Worm (Caenorhabditis elegans): ENCODE results near the gene rpl-38.

Gene rpl-38

ce11 chrV:15497731-15498130 lies 14.2 kb upstream of the rpl-38 start (continued):
- TF ChIP-seq hlh-11 (tag; optimal IDR thresholded peaks at IDR 0.05) (peak; percentile 93), dve-1 (tag; optimal IDR thresholded peaks at IDR 0.05; ENCODE audit: insufficient read depth) (peak; percentile 90), nhr-6 (tag; optimal IDR thresholded peaks at IDR 0.05) (peak; percentile 89), duxl-1 (tag; optimal IDR thresholded peaks at IDR 0.05; ENCODE audit: poor library complexity) (no peak), egl-27 (tag; optimal IDR thresholded peaks at IDR 0.05) (no peak), mes-2 (tag; optimal IDR thresholded peaks at IDR 0.05; ENCODE audit: poor library complexity, severe bottlenecking) (peak; percentile 42), dmd-8 (GFP tag; IDR thresholded peaks at IDR 0.05) (peak; percentile 59; the same call in 1 of the 2 replicates), dpl-1 (GFP tag; optimal IDR thresholded peaks at IDR 0.05) (peak; percentile 37), egl-43 (GFP tag; IDR thresholded peaks at IDR 0.05) (no peak), aha-1 (tag) (no peak), nhr-41 (GFP tag; IDR thresholded peaks at IDR 0.05) (peak; percentile 95), daf-12 (tag; optimal IDR thresholded peaks at IDR 0.05) (no peak), T26A8.4 (GFP tag; IDR thresholded peaks at IDR 0.05) (peak; percentile 57), daf-16 (GFP tag; optimal IDR thresholded peaks at IDR 0.05) (peak in 1 of 2 experiments; percentile 75), daf-16 (tag; optimal IDR thresholded peaks at IDR 0.05) (peak; percentile 98), php-3 (GFP tag; IDR thresholded peaks at IDR 0.05) (peak; percentile 75; the same call in 1 of the 2 replicates), jun-1 (tag; optimal IDR thresholded peaks at IDR 0.05) (peak; percentile 56), rbr-2 (tag; optimal IDR thresholded peaks at IDR 0.05) (peak; percentile 7), D1046.2 (GFP tag; IDR thresholded peaks at IDR 0.05) (0 out of 2 replicates have a peak, but pooled peaks have one; percentile 36), snpc-4 (tag; optimal IDR thresholded peaks at IDR 0.05) (no peak)

ce11 chrV:15498434-15498833 lies 13.5 kb upstream of the rpl-38 start, which contains the start of gene C06B8.7:
C06B8.7 (plus strand) TSS chrV:15498734.
- no peak for TF ChIP-seq F10B5.3 (tag; optimal IDR thresholded peaks at IDR 0.05)
- TF ChIP-seq nhr-237 (tag; optimal IDR thresholded peaks at IDR 0.05) = no peak
- TF ChIP-seq daf-19 (GFP tag; conservative IDR thresholded peaks at IDR 0.05) = no peak
- TF ChIP-seq ztf-11 (tag; optimal IDR thresholded peaks at IDR 0.05) = no peak
- no peak for TF ChIP-seq dmd-8 (GFP tag; IDR thresholded peaks at IDR 0.05)
- no peak for TF ChIP-seq ZK337.2 (GFP tag; IDR thresholded peaks at IDR 0.05)
- TF ChIP-seq rbr-2 (tag; optimal IDR thresholded peaks at IDR 0.05) = no peak
- no peak for TF ChIP-seq lin-38 (GFP tag; IDR thresholded peaks at IDR 0.05)
- TF ChIP-seq fos-1 (tag; optimal IDR thresholded peaks at IDR 0.05) = no peak
- no peak for TF ChIP-seq ZK546.5 (tag; optimal IDR thresholded peaks at IDR 0.05)
- no peak for TF ChIP-seq hif-1 (tag; optimal IDR thresholded peaks at IDR 0.05)
- no peak for TF ChIP-seq nhr-25 (tag; optimal IDR thresholded peaks at IDR 0.05; ENCODE audit: borderline replicate concordance, insufficient read depth)

- TF ChIP-seq rbr-2 (tag; optimal IDR thresholded peaks at IDR 0.05) (no peak), mxl-3 (GFP tag; optimal IDR thresholded peaks at IDR 0.05) (no peak), nhr-77 (tag; optimal IDR thresholded peaks at IDR 0.05) (no peak), snpc-1.2 (GFP tag; IDR thresholded peaks at IDR 0.05) (no peak), hlh-11 (tag; optimal IDR thresholded peaks at IDR 0.05) (peak; percentile 24), aha-1 (tag) (no peak), ceh-20 (GFP tag; IDR thresholded peaks at IDR 0.05) (no peak), Y105C5A.15 (GFP tag; IDR thresholded peaks at IDR 0.05) (no peak), pha-4 (GFP tag; IDR thresholded peaks at IDR 0.05) (no peak), pha-4 (tag; optimal IDR thresholded peaks at IDR 0.05) (no peak), F37D6.2 (tag; optimal IDR thresholded peaks at IDR 0.05) (no peak), dve-1 (tag; optimal IDR thresholded peaks at IDR 0.05; ENCODE audit: insufficient read depth) (peak; percentile 50), nhr-76 (tag; optimal IDR thresholded peaks at IDR 0.05) (no peak), arid-1 (GFP tag; conservative IDR thresholded peaks at IDR 0.05) (no peak), mes-2 (tag; optimal IDR thresholded peaks at IDR 0.05; ENCODE audit: poor library complexity, severe bottlenecking) (peak; percentile 1), madf-5 (GFP tag; IDR thresholded peaks at IDR 0.05) (no peak), nhr-25 (tag; optimal IDR thresholded peaks at IDR 0.05; ENCODE audit: borderline replicate concordance, insufficient read depth) (no peak), fkh-10 (GFP tag; optimal IDR thresholded peaks at IDR 0.05) (no peak), ztf-7 (tag; optimal IDR thresholded peaks at IDR 0.05) (no peak), F49E8.2 (tag; optimal IDR thresholded peaks at IDR 0.05; ENCODE audit: borderline replicate concordance) (no peak), daf-16 (GFP tag; optimal IDR thresholded peaks at IDR 0.05) (no peak), daf-16 (tag; optimal IDR thresholded peaks at IDR 0.05) (peak; percentile 51), dpl-1 (GFP tag; optimal IDR thresholded peaks at IDR 0.05) (no peak), nhr-237 (tag; optimal IDR thresholded peaks at IDR 0.05) (no peak), unc-130 (GFP tag; optimal IDR thresholded peaks at IDR 0.05) (no peak), spr-1 (tag; optimal IDR thresholded peaks at IDR 0.05) (no peak), aly-2 (tag; optimal IDR thresholded peaks at IDR 0.05) (no peak), hmg-1.1 (GFP tag; IDR thresholded peaks at IDR 0.05) (no peak)
These were observed 12.9 kb upstream of the rpl-38 start for ce11 chrV:15499099-15499498.

All from whole organism, L4 larva.